Worm (Caenorhabditis elegans): ENCODE results near the gene ZC262.4.

DNA sequence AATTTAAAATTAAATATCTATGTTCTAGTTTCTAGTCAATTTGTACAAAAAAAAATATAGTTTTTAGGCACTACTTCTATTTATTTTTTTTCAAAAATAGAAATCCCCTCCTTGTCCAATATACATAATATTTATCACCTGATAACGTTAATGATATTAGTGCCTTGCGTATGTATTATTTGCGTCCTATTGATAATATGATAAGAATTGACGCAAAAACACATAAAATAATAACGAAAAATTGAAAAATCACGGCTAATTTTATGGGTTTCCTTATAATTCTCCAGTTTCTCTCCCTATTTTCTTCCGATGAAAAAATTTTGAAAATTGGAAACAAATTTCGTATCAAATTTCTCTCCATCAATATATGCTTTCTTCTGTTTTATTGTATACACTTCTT, 34.6 kb downstream of the ZC262.4 start:
- no peak for TF ChIP-seq ama-1 (optimal IDR thresholded peaks at IDR 0.05)
- TF ChIP-seq ceh-18 (tag; optimal IDR thresholded peaks at IDR 0.05): no peak
- TF ChIP-seq sox-4 (tag; optimal IDR thresholded peaks at IDR 0.05): no peak
- TF ChIP-seq ttx-3 (tag; optimal IDR thresholded peaks at IDR 0.05): no peak
- TF ChIP-seq ceh-14 (tag; optimal IDR thresholded peaks at IDR 0.05): no peak
- TF ChIP-seq zip-5 (tag; optimal IDR thresholded peaks at IDR 0.05): no peak
- TF ChIP-seq nfya-1 (tag; optimal IDR thresholded peaks at IDR 0.05): no peak
- TF ChIP-seq fkh-10 (GFP tag; optimal IDR thresholded peaks at IDR 0.05): no peak

All from whole organism, late embryonic.